Fruit fly (Drosophila melanogaster): Measurements from ENCODE around the gene fax.

Gene fax

DNA sequence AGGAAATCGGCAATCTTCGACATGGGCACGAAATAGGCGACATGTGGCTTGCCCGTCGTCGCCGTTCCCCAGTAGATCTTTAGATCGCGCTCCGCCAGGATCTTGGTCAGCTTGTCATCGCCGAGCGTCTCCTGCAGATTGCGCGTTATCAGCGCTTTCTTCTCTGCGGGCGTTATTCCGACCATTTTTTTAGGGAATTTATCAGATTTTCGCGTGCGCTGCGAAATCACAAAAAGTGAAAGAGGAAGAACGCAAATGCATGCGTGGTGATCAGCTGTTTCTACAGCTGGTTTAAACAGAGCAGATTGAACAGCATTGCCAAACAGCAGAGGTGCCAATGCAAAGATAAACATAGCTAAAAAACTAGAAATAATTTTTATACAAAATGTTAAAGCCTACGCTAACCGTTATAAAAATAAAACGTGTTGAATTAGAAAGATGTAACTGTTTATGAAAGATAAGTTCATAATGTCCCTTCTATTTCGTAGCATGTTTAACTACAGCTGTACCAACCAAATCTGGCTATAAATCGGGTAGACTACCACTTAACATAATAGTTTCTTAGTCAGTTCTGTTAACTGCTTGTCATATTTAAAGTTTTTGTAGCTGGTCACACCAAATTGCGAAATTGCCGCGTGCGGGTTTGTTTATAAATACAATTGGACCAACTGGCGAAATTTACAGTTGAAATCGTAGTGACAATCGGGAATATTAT is 7.6 kb upstream of the fax start, which contains the start of the genes TyrRS and CG33158 (continued):
- peak; percentile 49 for TF ChIP-seq YL-1 (GFP tag; optimal IDR thresholded peaks at IDR 0.05)
- TF ChIP-seq Elba2 (GFP tag; optimal IDR thresholded peaks at IDR 0.05) = peak; percentile 59
- no peak for TF ChIP-seq tup (GFP tag; optimal IDR thresholded peaks at IDR 0.05)
- peak; percentile 84 for TF ChIP-seq kni (GFP tag; optimal IDR thresholded peaks at IDR 0.05)
- peak; percentile 49 for TF ChIP-seq CG15601 (tag; optimal IDR thresholded peaks at IDR 0.05)
- peak; percentile 50 for TF ChIP-seq CG14710 (tag; optimal IDR thresholded peaks at IDR 0.05)
- peak; percentile 21 for TF ChIP-seq CG15696 (tag; optimal IDR thresholded peaks at IDR 0.05)
- TF ChIP-seq CG16779 (GFP tag; IDR thresholded peaks at IDR 0.05) = no peak
- TF ChIP-seq dm (GFP tag; optimal IDR thresholded peaks at IDR 0.05) = peak; percentile 39
- TF ChIP-seq CG31224 (GFP tag; IDR thresholded peaks at IDR 0.05) = no peak
- TF ChIP-seq Scr (GFP tag; IDR thresholded peaks at IDR 0.05; ENCODE audit: partially characterized antibody) = 0 out of 2 replicates have a peak, but pooled peaks have one; percentile 25
- peak; percentile 75 for TF ChIP-seq row (GFP tag; IDR thresholded peaks at IDR 0.05)
- TF ChIP-seq CG13287 (GFP tag; IDR thresholded peaks at IDR 0.05; ENCODE audit: partially characterized antibody) = peak; percentile 21; the same call in 1 of the 2 replicates
- peak; percentile 84 to 97 for TF ChIP-seq crp (GFP tag; optimal IDR thresholded peaks at IDR 0.05)
- no peak for TF ChIP-seq Spps (tag; optimal IDR thresholded peaks at IDR 0.05)
- TF ChIP-seq CG2712 (tag; optimal IDR thresholded peaks at IDR 0.05) = peak; percentile 15
- TF ChIP-seq nmo (GFP tag; optimal IDR thresholded peaks at IDR 0.05) = peak; percentile 61
- TF ChIP-seq CG4360 (GFP tag; IDR thresholded peaks at IDR 0.05) = no peak
- TF ChIP-seq Sin3A (optimal IDR thresholded peaks at IDR 0.05) = peak; percentile 38
- TF ChIP-seq Max (GFP tag; optimal IDR thresholded peaks at IDR 0.05) = peak; percentile 38
- peak; percentile 74 for TF ChIP-seq CG15479 (GFP tag; optimal IDR thresholded peaks at IDR 0.05)
- no peak for TF ChIP-seq hb (GFP tag; IDR thresholded peaks at IDR 0.05; ENCODE audit: partially characterized antibody)
- TF ChIP-seq Sry-β (GFP tag; optimal IDR thresholded peaks at IDR 0.05) = peak; percentile 93
- peak; percentile 50 for TF ChIP-seq CG9797 (GFP tag; optimal IDR thresholded peaks at IDR 0.05)
- TF ChIP-seq lola (GFP tag; optimal IDR thresholded peaks at IDR 0.05) = peak in 1 of 3 experiments; percentile 27
- TF ChIP-seq Bdp1 (GFP tag; optimal IDR thresholded peaks at IDR 0.05) = no peak
- peak; percentile 96 for TF ChIP-seq CG17385 (GFP tag; optimal IDR thresholded peaks at IDR 0.05)
- no peak for TF ChIP-seq Dek (tag; optimal IDR thresholded peaks at IDR 0.05)
- TF ChIP-seq pzg (GFP tag; optimal IDR thresholded peaks at IDR 0.05) = peak; percentile 51
- TF ChIP-seq twi (tag; optimal IDR thresholded peaks at IDR 0.05) = peak; percentile 29
- no peak for TF ChIP-seq CG7987 (GFP tag; optimal IDR thresholded peaks at IDR 0.05)
- no peak for TF ChIP-seq Hr39 (optimal IDR thresholded peaks at IDR 0.05)
- TF ChIP-seq stwl (tag; optimal IDR thresholded peaks at IDR 0.05) = peak; percentile 15
- no peak for TF ChIP-seq CG30020 (tag; optimal IDR thresholded peaks at IDR 0.05)
- peak; percentile 28 for TF ChIP-seq BEAF-32 (GFP tag; optimal IDR thresholded peaks at IDR 0.05)
- no peak for TF ChIP-seq gro (GFP tag; optimal IDR thresholded peaks at IDR 0.05)
- TF ChIP-seq trem (tag; optimal IDR thresholded peaks at IDR 0.05) = peak; percentile 84
- 0 out of 3 replicates have a peak, but pooled peaks have one; percentile 16 for TF ChIP-seq CG34224 (GFP tag; IDR thresholded peaks at IDR 0.05; ENCODE audit: partially characterized antibody)

DNA sequence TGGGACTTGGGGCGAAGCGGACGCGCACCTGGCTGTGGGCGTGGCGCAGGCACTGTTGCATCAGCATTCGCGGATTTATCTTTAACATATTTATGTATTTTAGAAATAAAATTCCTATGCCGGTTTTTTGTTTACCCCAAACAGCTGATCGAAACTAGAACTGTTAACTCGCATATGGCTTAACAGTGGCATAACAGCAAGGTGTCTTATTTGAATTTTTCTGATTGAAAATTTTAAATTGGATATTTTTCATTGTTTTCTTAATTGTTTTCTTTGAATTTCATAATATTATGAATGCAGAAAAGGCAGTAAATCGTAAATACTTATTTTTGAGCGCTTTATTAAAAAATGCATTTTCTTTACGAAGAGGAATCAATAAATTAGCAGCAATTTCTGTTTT is 5.4 kb upstream of the fax start, which contains the start of gene GluRS-m:
TSS of gene GluRS-m (minus strand) at position 154 of the 400 bp plus-strand sequence.
- TF ChIP-seq vfl (GFP tag; optimal IDR thresholded peaks at IDR 0.05) (no peak), crp (GFP tag; optimal IDR thresholded peaks at IDR 0.05) (peak; percentile 15 to 82), CG34224 (GFP tag; IDR thresholded peaks at IDR 0.05; ENCODE audit: partially characterized antibody) (peak; percentile 24; the same call in 1 of the 3 replicates), Sry-β (GFP tag; optimal IDR thresholded peaks at IDR 0.05) (no peak), Atf3 (GFP tag; optimal IDR thresholded peaks at IDR 0.05) (no peak), CG14014 (GFP tag; IDR thresholded peaks at IDR 0.05) (no peak), insv (GFP tag; optimal IDR thresholded peaks at IDR 0.05) (peak in 1 of 2 experiments; percentile 92), croc (GFP tag; conservative IDR thresholded peaks at IDR 0.05) (no peak), kni (GFP tag; optimal IDR thresholded peaks at IDR 0.05) (peak; percentile 7), CG34422 (GFP tag; IDR thresholded peaks at IDR 0.05) (peak; percentile 49; the same call in 1 of the 3 replicates), tio (GFP tag; optimal IDR thresholded peaks at IDR 0.05) (no peak), nerfin-1 (tag; optimal IDR thresholded peaks at IDR 0.05) (peak; percentile 25), sens (GFP tag) (peak; percentile 15), MBD-R2 (GFP tag; IDR thresholded peaks at IDR 0.05) (peak; percentile 60; the same call in 1 of the 2 replicates), Atf-2 (GFP tag; optimal IDR thresholded peaks at IDR 0.05) (no peak)

Data from whole organism, embryonic.